Worm (Caenorhabditis elegans) whole organism, L4 larva: Measurements from ENCODE around the gene B0334.4.

ENCODE experiments used
- lsy-2 ChIP-seq, 2 experiments: fragments of 150-350 bp in 1 of 2; sonication (generic microtip) in 1 of 2; optimal IDR thresholded peaks; 2 replicates each; lab custom pipeline; 2014 to 2017; ENCODE audit warnings: missing biosample characterization in 2 of 2, missing genetic modification characterization in 2 of 2
- nhr-25 ChIP-seq: sonication (generic microtip); optimal IDR thresholded peaks from 2 replicates; lab custom pipeline; 2017; ENCODE audit warnings: missing genetic modification characterization, mild to moderate bottlenecking, missing compliant biosample characterization, antibody characterized with exemption, moderate library complexity, borderline replicate concordance; ENCODE audit not compliant: insufficient read depth
- skn-1 ChIP-seq: fragments of 150-350 bp; optimal IDR thresholded peaks from 2 replicates; lab custom pipeline; 2014; ENCODE audit warnings: missing biosample characterization, missing genetic modification characterization
- tra-1 ChIP-seq: fragments of 200-800 bp; sonication (Bioruptor generic); IDR thresholded peaks from 2 replicates; pipeline ENCODE4 v1.3.6; 2022; ENCODE audit warnings: missing genetic modification reagents, missing genetic modification characterization, missing compliant biosample characterization
- unc-130 ChIP-seq: sonication (generic microtip); optimal IDR thresholded peaks from 2 replicates; lab custom pipeline; 2016; ENCODE audit warnings: missing genetic modification reagents, missing genetic modification characterization, missing compliant biosample characterization
- unc-62 ChIP-seq, 3 experiments: fragments of 150-350 bp in 1 of 3; sonication (generic microtip); optimal IDR thresholded peaks in 2 of 3; peaks in 1 of 3; 1 replicate in 1 of 3; 2 replicates in 2 of 3; lab custom pipeline; 2014 to 2017; ENCODE audit warnings: missing biosample characterization in 3 of 3, missing genetic modification characterization in 3 of 3, missing genetic modification reagents in 3 of 3, missing genotype in 1 of 3

DNA sequence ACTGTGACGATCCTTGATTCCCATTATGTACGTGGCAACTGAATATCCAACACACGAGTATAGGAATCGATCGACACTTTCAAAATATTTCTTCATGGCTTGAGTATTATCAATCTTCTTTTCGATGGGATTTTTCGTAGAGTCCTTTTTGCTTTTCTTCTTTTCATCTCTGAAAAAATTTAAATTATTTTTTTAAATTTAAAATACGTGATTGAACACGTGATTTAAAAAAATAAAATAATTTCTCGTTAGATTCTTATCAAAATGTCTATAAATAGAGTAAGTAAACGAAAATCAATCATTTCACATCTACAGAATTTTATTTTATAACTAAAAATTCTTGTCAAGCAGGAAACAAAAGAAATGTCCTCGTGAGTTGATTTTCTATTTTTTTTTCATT, 25.8 kb downstream of the B0334.4 start, which contains the start of gene Y62F5A.10:
- no peak for TF ChIP-seq tra-1 (GFP tag; lab: Robert Waterston, UW)
- no peak for TF ChIP-seq lsy-2 (tag; optimal IDR thresholded peaks at IDR 0.05; lab: Kevin White, UChicago)
- no peak for TF ChIP-seq unc-62 (GFP tag; optimal IDR thresholded peaks at IDR 0.05 in 1 of 2; lab: Kevin White, UChicago)
- TF ChIP-seq unc-62 (tag; optimal IDR thresholded peaks at IDR 0.05; lab: Kevin White, UChicago), result no peak
- TF ChIP-seq skn-1 (tag; lab: Kevin White, UChicago), result no peak
- TF ChIP-seq unc-130, result no peak
- no peak for TF ChIP-seq nhr-25 (tag; lab: Kevin White, UChicago)
